Fruit fly (Drosophila melanogaster) whole organism: ENCODE measurements around the gene CG12773.

Source experiments
- EcR ChIP-seq, 2 experiments: fragments of >200 bp; optimal IDR thresholded peaks; 2 replicates each; lab custom pipeline; 2017; ENCODE audit warnings: missing biosample characterization in 2 of 2, missing genetic modification characterization in 2 of 2, missing genetic modification reagents in 2 of 2
- psq ChIP-seq: fragments of >200 bp; optimal IDR thresholded peaks from 2 replicates; lab custom pipeline; 2017
- usp ChIP-seq: fragments of >200 bp; optimal IDR thresholded peaks from 2 replicates; lab custom pipeline; 2017; ENCODE audit warnings: missing biosample characterization, missing genetic modification characterization, mixed read lengths

DNA sequence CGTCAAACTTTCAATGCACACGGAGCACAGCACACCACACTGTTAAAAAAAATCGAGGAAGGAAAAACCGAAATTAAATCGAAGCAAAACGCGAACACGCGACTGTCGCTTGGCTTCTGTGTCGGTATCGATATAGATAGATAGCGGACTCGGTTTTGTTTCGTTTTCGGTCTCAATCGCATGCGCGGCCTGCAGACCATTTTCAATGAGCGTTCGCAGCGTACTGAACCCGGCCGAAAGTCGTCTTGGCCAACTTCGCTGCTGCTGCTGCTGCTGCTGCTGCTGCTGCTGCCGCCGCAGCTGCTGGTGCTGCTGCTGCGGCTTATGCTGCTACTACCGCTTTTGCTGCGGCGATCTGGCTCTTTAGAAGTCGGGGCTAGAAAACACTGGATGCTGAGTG, 15.8 kb downstream of the CG12773 start:
- TF ChIP-seq psq (lab: Kevin White, UChicago), result no peak
- TF ChIP-seq EcR (GFP tag; optimal IDR thresholded peaks at IDR 0.05; lab: Kevin White, UChicago), result no peak
- TF ChIP-seq usp, result no peak
